Fruit fly (Drosophila melanogaster): ENCODE measurements around the gene Fgop2.

Fgop2 gene

DNA sequence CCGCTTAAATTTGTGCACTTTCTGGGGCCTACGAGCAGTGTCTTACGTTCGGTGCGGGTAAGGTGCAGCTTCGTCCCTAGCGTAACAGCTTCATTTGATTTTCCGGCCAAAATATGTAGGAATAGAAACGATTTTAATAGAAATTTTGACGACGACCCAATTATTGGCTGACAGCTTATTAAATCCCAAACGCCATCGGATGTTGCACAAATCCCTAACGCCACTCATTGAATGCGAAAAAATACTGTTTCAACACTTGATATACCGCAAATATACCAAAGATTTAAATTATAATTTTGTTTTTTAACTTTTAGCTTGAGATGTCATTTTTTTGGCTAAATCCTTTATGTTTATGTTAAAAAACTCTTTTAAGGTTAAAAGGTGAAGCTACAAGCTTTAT, at the start of gene Fgop2:
TSS of gene Fgop2 (minus strand) at position 202 of the 400 bp plus-strand sequence.
- no peak for TF ChIP-seq pan (optimal IDR thresholded peaks at IDR 0.05)
- no peak for TF ChIP-seq usp (GFP tag; optimal IDR thresholded peaks at IDR 0.05)

DNA sequence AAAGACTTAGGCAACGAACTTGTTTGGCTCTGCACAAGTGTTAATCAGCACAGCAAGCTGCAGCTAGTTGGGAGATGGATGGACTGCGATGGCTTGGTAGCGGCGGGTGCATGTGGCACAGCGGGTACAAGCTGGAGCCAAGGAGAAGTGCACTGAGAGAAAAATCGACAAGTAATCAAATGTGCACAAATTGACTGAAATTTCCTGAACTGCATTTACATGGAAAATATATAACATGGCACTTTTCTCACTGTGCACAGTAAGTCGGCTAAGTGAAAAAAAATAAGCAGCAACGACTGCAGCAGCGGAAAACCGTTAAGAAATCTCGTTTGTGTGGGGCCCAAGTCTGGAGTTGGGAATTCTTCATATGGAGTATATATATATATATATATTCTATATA, 46.0 kb upstream of the Fgop2 start:
- TF ChIP-seq CG8478 (optimal IDR thresholded peaks at IDR 0.05) (no peak), usp (GFP tag; optimal IDR thresholded peaks at IDR 0.05) (no peak), pan (optimal IDR thresholded peaks at IDR 0.05) (no peak)

DNA sequence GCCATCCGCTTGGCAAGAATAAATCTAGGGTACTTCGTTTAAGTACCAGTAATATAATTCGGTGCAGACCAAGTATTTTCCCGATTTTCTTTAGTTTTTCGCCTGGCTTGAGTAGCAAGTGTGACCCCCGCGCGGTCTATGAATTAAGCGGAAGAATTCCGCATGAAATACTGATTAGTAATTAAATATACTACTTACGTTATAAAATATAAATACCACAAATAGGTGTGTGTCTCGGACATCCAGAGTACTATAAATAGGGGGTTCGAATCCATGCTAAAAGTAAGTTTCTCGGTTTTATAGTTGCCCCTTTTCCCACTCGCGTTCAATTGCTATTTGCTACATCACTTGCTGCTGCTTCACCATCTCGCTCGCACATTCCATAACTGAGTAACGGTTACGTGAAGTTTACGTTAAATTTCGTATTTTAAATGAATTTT, 26.5 kb upstream of the Fgop2 start, which contains the start of gene snRNP-U1-70K:
TSS of gene snRNP-U1-70K (minus strand) at position 141 of the 440 bp plus-strand sequence.
- TF ChIP-seq psq (optimal IDR thresholded peaks at IDR 0.05) (no peak), EcR (GFP tag; optimal IDR thresholded peaks at IDR 0.05) (no peak), Dll (optimal IDR thresholded peaks at IDR 0.05) (no peak), pan (optimal IDR thresholded peaks at IDR 0.05) (no peak), usp (GFP tag; optimal IDR thresholded peaks at IDR 0.05) (no peak), CG8478 (optimal IDR thresholded peaks at IDR 0.05) (no peak)

DNA sequence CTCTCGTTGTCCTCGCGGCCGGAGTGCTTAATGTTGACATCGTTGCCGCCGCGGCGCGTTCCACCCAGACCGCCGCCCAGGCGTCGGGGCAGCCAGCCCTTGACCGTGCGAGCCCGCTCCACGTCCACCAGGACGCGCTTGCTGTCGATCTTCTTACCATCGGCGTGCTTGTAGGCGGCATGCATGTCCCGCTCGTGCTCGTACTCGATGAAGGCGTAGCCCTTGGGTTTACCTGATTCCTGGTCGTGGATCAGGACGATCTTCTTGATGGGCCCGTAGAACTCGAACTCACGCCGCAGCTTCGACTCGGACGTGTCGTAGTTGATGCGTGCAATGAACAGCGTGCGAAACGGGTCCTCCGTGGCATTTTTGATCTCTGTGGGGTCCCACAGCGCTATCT, 25.7 kb upstream of the Fgop2 start:
- TF ChIP-seq Dll (optimal IDR thresholded peaks at IDR 0.05): no peak
- TF ChIP-seq CG8478 (optimal IDR thresholded peaks at IDR 0.05): no peak
- TF ChIP-seq usp (GFP tag; optimal IDR thresholded peaks at IDR 0.05): no peak
- no peak for TF ChIP-seq EcR (GFP tag; optimal IDR thresholded peaks at IDR 0.05)
- no peak for TF ChIP-seq psq (optimal IDR thresholded peaks at IDR 0.05)
- TF ChIP-seq pan (optimal IDR thresholded peaks at IDR 0.05): no peak

DNA sequence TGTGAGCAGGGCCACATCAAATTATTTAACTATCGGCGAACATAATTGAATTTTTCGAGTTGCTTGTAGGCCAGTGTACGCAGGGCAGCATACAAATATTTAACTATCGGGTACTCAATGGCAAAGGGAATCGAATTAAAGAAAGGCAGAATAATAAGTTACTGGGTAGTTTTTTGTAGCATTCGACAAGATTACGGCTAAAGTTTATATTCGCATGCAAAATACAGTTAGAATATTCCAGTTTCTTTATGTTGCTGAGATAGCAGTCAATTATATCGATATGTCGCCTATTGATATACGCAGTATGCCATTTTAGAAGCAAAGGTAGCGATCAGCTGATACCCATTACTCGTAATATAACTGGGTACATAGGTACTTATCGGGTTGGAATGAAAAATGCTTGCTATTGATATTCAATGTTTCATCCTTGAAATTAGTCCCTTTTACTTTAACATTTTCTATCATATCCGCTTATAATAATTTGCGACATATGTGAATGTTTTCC, 23.0 kb upstream of the Fgop2 start:
- TF ChIP-seq pan (optimal IDR thresholded peaks at IDR 0.05): peak; percentile 89
- TF ChIP-seq CG8478 (optimal IDR thresholded peaks at IDR 0.05): no peak

DNA sequence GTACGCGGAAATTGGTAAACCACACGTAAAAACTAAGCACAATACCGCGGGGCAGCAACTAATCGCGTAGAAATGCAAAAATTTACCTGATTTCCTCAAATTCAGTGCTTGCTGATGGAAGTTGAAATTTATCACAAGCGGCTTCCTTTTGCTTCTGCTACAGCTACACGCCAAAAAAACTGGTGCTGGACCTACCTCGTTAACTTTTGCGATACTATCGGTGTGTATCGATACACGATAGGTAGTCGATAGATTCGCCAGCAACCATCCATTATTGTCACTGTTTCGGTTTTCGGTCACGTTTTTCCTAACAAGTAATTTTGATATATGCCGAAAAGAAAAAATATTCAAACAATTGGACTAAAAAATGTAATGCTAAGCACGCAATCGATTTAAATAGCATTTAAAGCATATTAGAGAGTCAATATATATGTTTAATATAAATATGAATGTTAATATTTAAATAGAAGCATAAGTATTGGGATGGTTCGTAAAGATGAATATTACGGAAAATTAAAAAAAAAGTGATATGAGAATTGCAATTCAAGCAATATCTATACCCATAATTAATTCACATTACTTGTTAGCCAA, 22.4 kb upstream of the Fgop2 start, which contains the start of gene Sumo:
TSS of gene Sumo (minus strand) at position 223 of the 591 bp plus-strand sequence.
- TF ChIP-seq psq (optimal IDR thresholded peaks at IDR 0.05): no peak
- TF ChIP-seq EcR (GFP tag; optimal IDR thresholded peaks at IDR 0.05): no peak
- no peak for TF ChIP-seq usp (GFP tag; optimal IDR thresholded peaks at IDR 0.05)
- no peak for TF ChIP-seq pan (optimal IDR thresholded peaks at IDR 0.05)
- no peak for TF ChIP-seq Dll (optimal IDR thresholded peaks at IDR 0.05)
- no peak for TF ChIP-seq CG8478 (optimal IDR thresholded peaks at IDR 0.05)

DNA sequence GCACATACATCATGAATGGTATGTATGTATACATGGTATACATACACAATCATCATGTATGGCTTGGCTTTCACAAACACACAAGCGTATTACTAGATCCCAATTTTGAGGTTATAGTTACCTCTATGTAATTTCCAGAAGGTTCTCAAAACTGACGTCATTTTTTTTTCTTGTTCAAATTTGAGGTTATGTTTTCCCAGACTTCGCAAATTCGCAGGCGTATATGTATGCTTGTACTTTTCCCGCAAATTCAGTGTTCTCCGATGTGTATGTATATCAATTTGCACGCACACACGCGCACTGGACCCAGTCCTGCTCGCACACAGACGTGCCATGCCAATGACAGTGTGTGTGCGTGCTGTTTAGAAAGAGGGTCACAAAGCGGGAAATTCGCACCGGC, 21.2 kb upstream of the Fgop2 start:
- TF ChIP-seq CG8478 (optimal IDR thresholded peaks at IDR 0.05): no peak
- TF ChIP-seq usp (GFP tag; optimal IDR thresholded peaks at IDR 0.05): no peak
- TF ChIP-seq Dll (optimal IDR thresholded peaks at IDR 0.05): no peak
- no peak for TF ChIP-seq psq (optimal IDR thresholded peaks at IDR 0.05)
- no peak for TF ChIP-seq EcR (GFP tag; optimal IDR thresholded peaks at IDR 0.05)
- no peak for TF ChIP-seq pan (optimal IDR thresholded peaks at IDR 0.05)

DNA sequence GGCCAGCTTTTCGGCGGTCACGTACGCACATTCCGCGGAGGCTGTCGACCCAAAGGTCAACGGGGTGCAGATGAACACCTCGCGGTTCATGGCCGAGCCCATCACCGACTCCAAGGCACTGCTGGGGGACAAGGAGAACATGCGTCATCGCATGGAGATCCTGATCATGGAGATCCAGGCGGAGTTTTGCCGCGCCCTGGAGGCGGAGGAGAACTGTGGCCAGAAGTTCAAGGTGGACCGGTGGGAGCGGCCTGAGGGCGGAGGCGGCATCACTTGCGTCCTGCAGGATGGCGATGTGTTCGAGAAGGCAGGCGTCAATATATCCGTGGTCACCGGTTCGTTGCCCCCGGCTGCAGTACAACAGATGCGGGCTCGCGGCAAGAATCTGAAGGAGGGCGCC, 19.5 kb upstream of the Fgop2 start:
- no peak for TF ChIP-seq CG8478 (optimal IDR thresholded peaks at IDR 0.05)
- no peak for TF ChIP-seq pan (optimal IDR thresholded peaks at IDR 0.05)
- TF ChIP-seq usp (GFP tag; optimal IDR thresholded peaks at IDR 0.05): no peak
- TF ChIP-seq EcR (GFP tag; optimal IDR thresholded peaks at IDR 0.05): no peak
- no peak for TF ChIP-seq Dll (optimal IDR thresholded peaks at IDR 0.05)
- no peak for TF ChIP-seq psq (optimal IDR thresholded peaks at IDR 0.05)

DNA sequence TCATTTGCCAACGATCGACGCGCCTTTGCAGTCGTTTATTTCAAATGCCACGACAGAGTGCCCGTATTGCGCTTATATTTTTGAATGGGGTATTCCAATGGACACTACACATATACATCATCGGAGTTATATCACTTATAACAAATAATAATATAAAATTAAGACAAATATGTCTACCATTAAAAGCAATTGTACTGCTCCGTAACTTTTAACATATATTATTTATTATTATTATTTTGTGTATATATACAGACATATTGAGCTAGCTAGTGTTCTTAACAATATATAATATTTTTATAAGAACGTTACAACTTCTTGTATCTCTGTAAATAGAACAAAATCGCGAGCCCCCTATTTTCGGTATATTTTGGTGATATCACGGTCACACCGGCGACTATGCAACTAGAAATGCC, 18.9 kb upstream of the Fgop2 start, which contains the start of the genes sip2 and Coprox:
TSS of gene sip2 (minus strand) at position 53 of the 413 bp plus-strand sequence.
TSS of gene Coprox (plus strand) at position 400 of the 413 bp plus-strand sequence.
- TF ChIP-seq CG8478 (optimal IDR thresholded peaks at IDR 0.05): no peak
- no peak for TF ChIP-seq pan (optimal IDR thresholded peaks at IDR 0.05)
- no peak for TF ChIP-seq psq (optimal IDR thresholded peaks at IDR 0.05)
- TF ChIP-seq usp (GFP tag; optimal IDR thresholded peaks at IDR 0.05): no peak
- no peak for TF ChIP-seq Dll (optimal IDR thresholded peaks at IDR 0.05)
- no peak for TF ChIP-seq EcR (GFP tag; optimal IDR thresholded peaks at IDR 0.05)

DNA sequence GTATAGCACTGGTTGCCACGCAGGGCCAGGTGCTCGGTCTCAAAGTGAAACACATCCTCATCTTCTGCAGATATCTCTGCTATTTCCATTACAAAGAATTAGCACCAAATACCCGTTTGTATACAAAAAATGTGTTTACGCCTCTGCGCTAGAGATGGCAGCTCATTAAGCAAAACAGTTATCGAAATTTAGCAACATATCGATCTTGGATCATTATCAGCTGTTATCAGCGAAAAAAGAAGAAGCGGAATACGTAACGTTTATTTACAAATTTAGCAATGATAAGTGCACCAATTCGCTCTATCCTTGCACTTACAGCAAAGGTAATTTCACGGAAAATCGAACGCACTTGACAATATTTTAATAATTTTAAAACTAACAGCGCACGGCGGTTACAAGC, 15.1 kb upstream of the Fgop2 start, which contains the start of the genes Atac1 and Hmgcl:
TSS of gene Atac1 (minus strand) at position 164 of the 400 bp plus-strand sequence.
TSS of gene Hmgcl (plus strand) at position 213 of the 400 bp plus-strand sequence.
- TF ChIP-seq usp (GFP tag; optimal IDR thresholded peaks at IDR 0.05): no peak
- TF ChIP-seq psq (optimal IDR thresholded peaks at IDR 0.05): no peak
- TF ChIP-seq pan (optimal IDR thresholded peaks at IDR 0.05): no peak
- TF ChIP-seq Dll (optimal IDR thresholded peaks at IDR 0.05): no peak
- TF ChIP-seq CG8478 (optimal IDR thresholded peaks at IDR 0.05): no peak
- no peak for TF ChIP-seq EcR (GFP tag; optimal IDR thresholded peaks at IDR 0.05)

DNA sequence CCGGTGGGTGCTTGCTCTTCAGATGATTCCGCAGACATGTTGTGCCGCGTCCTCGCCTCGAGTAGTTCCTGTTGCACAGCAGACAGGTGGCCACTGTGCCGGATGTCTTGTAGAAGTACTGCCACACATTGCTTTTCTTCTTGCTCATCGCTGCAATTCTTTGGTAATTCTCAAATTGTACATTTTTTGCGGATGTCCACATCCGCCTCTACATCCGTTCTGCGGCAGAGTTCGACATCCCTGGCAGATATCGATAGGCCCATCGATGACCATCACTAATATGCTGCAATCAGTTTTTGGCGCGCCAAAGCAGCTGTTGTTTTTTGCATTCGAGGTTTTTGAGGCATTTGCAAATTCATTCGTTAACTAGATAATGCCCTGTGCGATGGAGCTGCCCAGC, 11.6 kb upstream of the Fgop2 start, which contains the start of the genes CG13775 and CG3430:
TSS of gene CG13775 (minus strand) at position 226 of the 400 bp plus-strand sequence.
TSS of gene CG3430 (plus strand) at position 284 of the 400 bp plus-strand sequence.
- no peak for TF ChIP-seq CG8478 (optimal IDR thresholded peaks at IDR 0.05)

DNA sequence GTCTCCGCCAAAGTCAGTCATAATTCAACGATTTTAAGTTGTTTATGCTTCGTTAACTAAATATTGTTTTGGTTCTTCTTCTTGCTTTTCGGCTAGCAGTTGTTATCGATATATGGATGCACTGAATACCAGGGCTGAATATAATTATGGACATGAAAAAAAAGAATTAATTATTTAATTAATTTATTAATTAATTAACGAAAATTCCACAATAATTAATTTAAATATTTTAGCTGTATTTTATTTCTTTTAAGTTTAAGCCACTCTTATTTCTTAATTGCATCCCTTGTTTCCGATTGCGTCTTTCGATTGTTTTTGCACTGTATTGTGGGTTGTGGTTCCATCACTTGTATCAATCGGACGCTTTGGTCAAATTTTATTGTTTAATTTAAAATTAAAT, 5.0 kb upstream of the Fgop2 start, which contains the start of the genes Gas41 and SA1:
TSS of gene Gas41 (minus strand) at position 112 of the 400 bp plus-strand sequence.
TSS of gene SA1 (plus strand) at position 326 of the 400 bp plus-strand sequence.
- TF ChIP-seq EcR (GFP tag; optimal IDR thresholded peaks at IDR 0.05): no peak
- TF ChIP-seq pan (optimal IDR thresholded peaks at IDR 0.05): no peak
- no peak for TF ChIP-seq usp (GFP tag; optimal IDR thresholded peaks at IDR 0.05)
- no peak for TF ChIP-seq CG8478 (optimal IDR thresholded peaks at IDR 0.05)

DNA sequence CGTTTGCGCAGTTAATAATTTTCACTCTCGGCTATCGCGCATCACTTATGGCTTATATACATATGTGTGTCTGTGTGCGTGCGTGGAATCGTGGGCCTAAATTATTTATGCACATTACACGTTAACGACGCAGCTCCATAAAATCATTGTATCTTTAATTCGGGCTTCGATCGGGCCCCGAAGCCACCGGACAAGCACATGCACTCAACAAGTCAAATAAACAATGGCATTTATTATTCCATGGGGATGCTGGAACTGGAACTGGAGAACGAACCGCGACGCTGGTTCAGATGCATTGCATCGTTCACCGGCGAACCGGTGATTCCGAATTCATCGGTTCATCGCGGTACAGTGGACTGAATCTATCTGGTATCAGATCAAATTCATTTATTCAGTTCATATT, 3.5 kb upstream of the Fgop2 start, which contains the start of gene ihog:
TSS of gene ihog (minus strand) at position 269 of the 403 bp plus-strand sequence.
- TF ChIP-seq pan (optimal IDR thresholded peaks at IDR 0.05): no peak
- TF ChIP-seq CG8478 (optimal IDR thresholded peaks at IDR 0.05): no peak
- no peak for TF ChIP-seq Dll (optimal IDR thresholded peaks at IDR 0.05)
- TF ChIP-seq EcR (GFP tag; optimal IDR thresholded peaks at IDR 0.05): no peak
- no peak for TF ChIP-seq psq (optimal IDR thresholded peaks at IDR 0.05)
- TF ChIP-seq usp (GFP tag; optimal IDR thresholded peaks at IDR 0.05): no peak
